Fruit fly (Drosophila melanogaster) S2 (cell line): ENCODE results near the gene CG13386.

Experiments used
- CG8478 ChIP-seq: fragments of >200 bp; optimal IDR thresholded peaks from 2 replicates; lab custom pipeline; 2018
- CTCF ChIP-seq, 2 experiments: fragments of >200 bp; optimal IDR thresholded peaks; 2 replicates each; lab custom pipeline; 2018

DNA sequence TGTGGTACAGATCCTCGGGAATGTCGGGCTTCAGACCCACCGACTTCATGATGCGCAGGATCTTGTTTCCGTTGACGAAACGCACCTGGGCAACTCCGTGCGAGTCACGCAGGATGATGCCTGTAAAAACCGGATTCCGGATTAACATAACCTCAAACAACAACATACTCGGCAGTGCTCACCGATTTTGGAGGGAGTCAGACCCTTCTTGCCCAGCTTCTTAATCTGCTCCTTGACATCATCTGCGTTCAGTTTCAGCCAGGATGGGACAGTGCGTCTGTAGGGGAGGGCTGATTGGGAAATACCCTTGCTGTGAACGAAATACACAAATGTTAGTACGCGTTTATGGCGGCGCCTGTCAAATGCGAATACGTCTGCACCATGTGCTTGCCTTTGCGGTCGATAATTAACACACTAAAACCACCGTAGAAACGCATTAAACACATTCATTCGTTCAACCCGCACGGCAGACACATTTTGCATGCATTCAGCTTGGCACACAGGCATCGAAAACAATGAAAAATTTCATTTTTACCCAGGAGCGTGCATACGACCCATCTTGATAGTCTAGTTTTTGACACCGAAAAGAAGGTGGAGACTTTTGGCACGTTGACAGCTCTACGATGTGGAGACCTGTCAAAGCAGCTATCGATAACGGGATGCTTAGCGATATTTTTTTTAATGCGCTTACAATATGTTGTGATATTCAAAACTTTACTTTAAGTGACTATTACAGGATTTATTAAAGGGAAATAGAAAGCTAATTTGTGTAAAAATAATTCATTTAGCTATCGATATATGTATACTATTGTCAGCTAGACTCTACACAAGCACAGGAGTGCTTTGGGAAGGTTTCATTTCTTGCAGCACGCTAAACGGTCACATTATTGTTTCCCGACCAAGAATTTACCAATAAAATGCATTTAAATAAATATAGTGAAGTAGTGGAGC, 34.5 kb upstream of the CG13386 start, which contains the start of the genes RpS13 and CSN8:
- TF ChIP-seq CG8478 (no peak), CTCF (optimal IDR thresholded peaks at IDR 0.05; lab: Kevin White, UChicago) (no peak)
